Worm (Caenorhabditis elegans) whole organism, dauer: ENCODE results near the gene C10G8.3.

Experiments
- unc-62 ChIP-seq: sonication (generic microtip); optimal IDR thresholded peaks from 2 replicates; lab custom pipeline; 2017; ENCODE audit warnings: missing biosample characterization, missing genetic modification reagents, missing genetic modification characterization

The C10G8.3 gene

DNA sequence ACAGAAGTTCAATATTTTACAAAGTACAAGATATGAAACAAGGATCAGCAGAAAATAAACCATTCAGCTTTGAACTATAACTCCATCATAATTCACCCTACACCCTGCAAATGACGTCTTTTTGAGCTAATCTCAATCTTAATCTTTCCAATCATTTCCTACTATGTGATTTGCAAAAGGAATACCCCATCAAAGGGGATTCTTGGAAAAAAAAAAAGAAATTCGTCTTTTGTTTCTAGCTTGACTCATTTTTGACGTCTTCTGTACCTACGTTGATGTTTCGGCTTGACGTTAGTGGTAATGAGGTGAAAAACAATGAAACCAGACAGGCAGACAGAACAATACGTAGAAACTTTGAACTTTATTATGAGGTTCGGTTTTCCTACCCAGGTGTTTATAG, 49.7 kb downstream of the C10G8.3 start:
- TF ChIP-seq unc-62 (GFP tag; lab: Kevin White, UChicago) = no peak
